Worm (Caenorhabditis elegans) whole organism, L1 larva: ENCODE measurements around the gene psf-1.

Source experiments
- C16A3.4 ChIP-seq: fragments of 150-350 bp; optimal IDR thresholded peaks from 2 replicates; lab custom pipeline; 2014; ENCODE audit warnings: missing biosample characterization, missing genetic modification characterization
- Y116A8C.19 ChIP-seq: sonication (generic microtip); optimal IDR thresholded peaks from 2 replicates; lab custom pipeline; 2016; ENCODE audit warnings: missing compliant biosample characterization, missing genetic modification characterization, borderline replicate concordance
- aha-1 ChIP-seq: fragments of 150-350 bp; optimal IDR thresholded peaks from 2 replicates; lab custom pipeline; 2014; ENCODE audit warnings: missing biosample characterization, missing genetic modification characterization
- blmp-1 ChIP-seq: fragments of 150-350 bp; optimal IDR thresholded peaks from 2 replicates; lab custom pipeline; 2014; ENCODE audit warnings: missing biosample characterization, missing genetic modification characterization
- ceh-82 ChIP-seq, 3 experiments: fragments of 150-350 bp in 1 of 3; sonication (generic microtip) in 2 of 3; optimal IDR thresholded peaks; 2 replicates each; lab custom pipeline; 2014 to 2017; ENCODE audit warnings: missing biosample characterization in 3 of 3, missing genetic modification characterization in 3 of 3
- efl-1 ChIP-seq, 4 experiments: fragments of 150-350 bp; optimal IDR thresholded peaks in 3 of 4; peaks in 1 of 4; 1 replicate in 1 of 4; 2 replicates in 3 of 4; lab custom pipeline; 2014; ENCODE audit warnings: missing biosample characterization in 2 of 4, missing genetic modification characterization in 2 of 4, missing genetic modification reagents in 2 of 4
- elt-3 ChIP-seq, 6 experiments: fragments of 150-350 bp in 1 of 6; sonication (generic microtip); optimal IDR thresholded peaks; 2 replicates each; lab custom pipeline; 2017 to 2018; ENCODE audit warnings: missing biosample characterization in 6 of 6, missing genetic modification characterization in 6 of 6, inconsistent platforms in 1 of 6
- fkh-8 ChIP-seq: sonication (generic microtip); optimal IDR thresholded peaks from 2 replicates; lab custom pipeline; 2016; ENCODE audit warnings: mild to moderate bottlenecking, missing genetic modification characterization, missing compliant biosample characterization
- fos-1 ChIP-seq: fragments of 150-350 bp; optimal IDR thresholded peaks from 2 replicates; lab custom pipeline; 2014; ENCODE audit warnings: missing biosample characterization, missing genetic modification characterization
- hlh-4 ChIP-seq: sonication (generic microtip); optimal IDR thresholded peaks from 2 replicates; lab custom pipeline; 2016; ENCODE audit warnings: mild to moderate bottlenecking, missing genetic modification characterization, missing compliant biosample characterization
- hpl-2 ChIP-seq: fragments of 150-350 bp; optimal IDR thresholded peaks from 2 replicates; lab custom pipeline; 2014; ENCODE audit warnings: missing biosample characterization, missing genetic modification reagents, missing genetic modification characterization
- lin-13 ChIP-seq: fragments of 150-350 bp; optimal IDR thresholded peaks from 2 replicates; lab custom pipeline; 2014; ENCODE audit warnings: missing biosample characterization, missing genetic modification reagents, missing genetic modification characterization
- lin-14 ChIP-seq: fragments of 200-800 bp; sonication (Bioruptor generic); optimal IDR thresholded peaks from 2 replicates; lab custom pipeline; 2018; ENCODE audit warnings: mild to moderate bottlenecking, missing genetic modification characterization, moderate library complexity, missing compliant biosample characterization
- lin-35 ChIP-seq, 2 experiments: fragments of 150-350 bp; optimal IDR thresholded peaks; 2 replicates each; lab custom pipeline; 2014; ENCODE audit warnings: missing biosample characterization in 2 of 2, missing genetic modification characterization in 2 of 2, missing genetic modification reagents in 2 of 2
- lin-39 ChIP-seq: fragments of 150-350 bp; optimal IDR thresholded peaks from 2 replicates; lab custom pipeline; 2014; ENCODE audit warnings: missing biosample characterization, missing genetic modification reagents, missing genetic modification characterization
- lsy-2 ChIP-seq, 2 experiments: fragments of 150-350 bp; optimal IDR thresholded peaks; 2 replicates each; lab custom pipeline; 2014; ENCODE audit warnings: missing biosample characterization in 2 of 2, missing genetic modification characterization in 2 of 2
- mdl-1 ChIP-seq, 2 experiments: fragments of 150-350 bp; optimal IDR thresholded peaks; 2 replicates each; lab custom pipeline; 2014 to 2017; ENCODE audit warnings: missing biosample characterization in 2 of 2, missing genetic modification characterization in 2 of 2, inconsistent platforms in 1 of 2
- nhr-11 ChIP-seq: fragments of 150-350 bp; optimal IDR thresholded peaks from 2 replicates; lab custom pipeline; 2014; ENCODE audit warnings: missing biosample characterization, missing genetic modification characterization
- nhr-19 ChIP-seq: fragments of 200-800 bp; sonication (Bioruptor generic); conservative IDR thresholded peaks from 2 replicates; pipeline ENCODE4 v1.3.6; 2022; ENCODE audit warnings: missing genetic modification characterization, missing compliant biosample characterization
- nhr-20 ChIP-seq: sonication (generic microtip); optimal IDR thresholded peaks from 2 replicates; lab custom pipeline; 2016; ENCODE audit warnings: mild to moderate bottlenecking, missing genetic modification characterization, missing compliant biosample characterization
- nhr-28 ChIP-seq: fragments of 150-350 bp; optimal IDR thresholded peaks from 2 replicates; lab custom pipeline; 2014; ENCODE audit warnings: missing biosample characterization, missing genetic modification characterization
- nhr-47 ChIP-seq: sonication (generic microtip); optimal IDR thresholded peaks from 2 replicates; lab custom pipeline; 2016; ENCODE audit warnings: mild to moderate bottlenecking, missing genetic modification characterization, moderate library complexity, missing compliant biosample characterization
- nhr-71 ChIP-seq: sonication (generic microtip); optimal IDR thresholded peaks from 2 replicates; lab custom pipeline; 2016; ENCODE audit warnings: mild to moderate bottlenecking, missing genetic modification characterization, moderate library complexity, missing compliant biosample characterization
- nhr-85 ChIP-seq: sonication (generic microtip); peaks from one replicate; lab custom pipeline; 2016; ENCODE audit warnings: missing genetic modification characterization, inconsistent platforms, missing compliant biosample characterization
- pag-3 ChIP-seq: sonication (generic microtip); optimal IDR thresholded peaks from 2 replicates; lab custom pipeline; 2017; ENCODE audit warnings: missing genetic modification characterization, mild to moderate bottlenecking, missing compliant biosample characterization, antibody characterized with exemption, borderline replicate concordance; ENCODE audit not compliant: insufficient read depth
- pax-3 ChIP-seq: fragments of 200-800 bp; sonication (Bioruptor generic); optimal IDR thresholded peaks from 2 replicates; lab custom pipeline; 2018; ENCODE audit warnings: mild to moderate bottlenecking, missing genetic modification characterization, moderate library complexity, missing compliant biosample characterization
- rnt-1 ChIP-seq: sonication (generic microtip); optimal IDR thresholded peaks from 2 replicates; lab custom pipeline; 2016; ENCODE audit warnings: mild to moderate bottlenecking, missing genetic modification characterization, moderate library complexity, missing compliant biosample characterization
- skn-1 ChIP-seq: fragments of 150-350 bp; optimal IDR thresholded peaks from 2 replicates; lab custom pipeline; 2014; ENCODE audit warnings: missing biosample characterization, missing genetic modification characterization
- swsn-7 ChIP-seq: sonication (generic microtip); optimal IDR thresholded peaks from 2 replicates; lab custom pipeline; 2016; ENCODE audit warnings: missing genetic modification characterization, missing compliant biosample characterization
- tbx-2 ChIP-seq: sonication (generic microtip); optimal IDR thresholded peaks from 2 replicates; lab custom pipeline; 2016; ENCODE audit warnings: missing genetic modification characterization, missing compliant biosample characterization
- tlp-1 ChIP-seq: fragments of 150-350 bp; optimal IDR thresholded peaks from 2 replicates; lab custom pipeline; 2014; ENCODE audit warnings: missing biosample characterization, missing genetic modification characterization
- unc-130 ChIP-seq: fragments of 150-350 bp; optimal IDR thresholded peaks from 2 replicates; lab custom pipeline; 2017; ENCODE audit warnings: missing biosample characterization, missing genetic modification characterization, inconsistent platforms
- unc-30 ChIP-seq: sonication (generic microtip); optimal IDR thresholded peaks from 2 replicates; lab custom pipeline; 2017; ENCODE audit warnings: missing biosample characterization, missing genetic modification characterization
- vab-15 ChIP-seq: sonication (generic microtip); optimal IDR thresholded peaks from 2 replicates; lab custom pipeline; 2017; ENCODE audit warnings: missing genotype, mild to moderate bottlenecking, missing genetic modification characterization, missing compliant biosample characterization
- zip-4 ChIP-seq: fragments of 200-800 bp; sonication (Bioruptor generic); optimal IDR thresholded peaks from 2 replicates; lab custom pipeline; 2018; ENCODE audit warnings: mild to moderate bottlenecking, missing genetic modification characterization, moderate library complexity, missing compliant biosample characterization
- ztf-11 ChIP-seq, 2 experiments: sonication (generic microtip); optimal IDR thresholded peaks; 2 replicates each; lab custom pipeline; 2016 to 2017; ENCODE audit warnings: missing genetic modification characterization in 2 of 2, missing biosample characterization in 1 of 2, missing compliant biosample characterization in 1 of 2

The psf-1 gene

ce11 chrII:10011733-10012132 lies 43.3 kb downstream of the psf-1 start (continued):
- TF ChIP-seq mdl-1 (tag; optimal IDR thresholded peaks at IDR 0.05; lab: Kevin White, UChicago) (no peak), tlp-1 (no peak), aha-1 (tag; lab: Kevin White, UChicago) (no peak), unc-30 (tag; lab: Kevin White, UChicago) (no peak), zip-4 (no peak), efl-1 (optimal IDR thresholded peaks at IDR 0.05; lab: Kevin White, UChicago) (no peak), efl-1 (GFP tag; optimal IDR thresholded peaks at IDR 0.05 in 1 of 2; lab: Kevin White, UChicago) (peak in 1 of 2 experiments; percentile 81), nhr-11 (tag; lab: Kevin White, UChicago) (no peak), rnt-1 (tag; lab: Kevin White, UChicago) (no peak)

ce11 chrII:10012490-10012889 lies 44.0 kb downstream of the psf-1 start:
- TF ChIP-seq blmp-1 (tag; lab: Kevin White, UChicago) (peak; percentile 13), rnt-1 (tag; lab: Kevin White, UChicago) (peak; percentile 27), unc-130 (tag; lab: Kevin White, UChicago) (peak; percentile 44), lin-39 (tag; lab: Kevin White, UChicago) (no peak), C16A3.4 (tag; lab: Kevin White, UChicago) (no peak), fos-1 (tag; lab: Kevin White, UChicago) (no peak), lsy-2 (tag; optimal IDR thresholded peaks at IDR 0.05; lab: Kevin White, UChicago) (peak in 1 of 2 experiments; percentile 36), nhr-71 (tag; lab: Kevin White, UChicago) (peak; percentile 18), lin-14 (peak; percentile 55), ztf-11 (tag; optimal IDR thresholded peaks at IDR 0.05; lab: Kevin White, UChicago) (no peak), nhr-85 (tag; lab: Kevin White, UChicago) (no peak), efl-1 (optimal IDR thresholded peaks at IDR 0.05; lab: Kevin White, UChicago) (no peak), efl-1 (GFP tag; optimal IDR thresholded peaks at IDR 0.05 in 1 of 2; lab: Kevin White, UChicago) (peak in 1 of 2 experiments; percentile 88)

- TF ChIP-seq efl-1 (optimal IDR thresholded peaks at IDR 0.05; lab: Kevin White, UChicago) = no peak
- peak in 1 of 2 experiments; percentile 92 for TF ChIP-seq efl-1 (GFP tag; optimal IDR thresholded peaks at IDR 0.05 in 1 of 2; lab: Kevin White, UChicago)
- TF ChIP-seq hpl-2 (GFP tag; lab: Kevin White, UChicago) = no peak
Observed at ce11 chrII:10014384-10014783, 45.9 kb downstream of the psf-1 start.

- TF ChIP-seq lin-13 (GFP tag; lab: Kevin White, UChicago) (no peak), mdl-1 (tag; optimal IDR thresholded peaks at IDR 0.05; lab: Kevin White, UChicago) (peak in 1 of 2 experiments; percentile 45), lin-39 (tag; lab: Kevin White, UChicago) (no peak), elt-3 (tag; optimal IDR thresholded peaks at IDR 0.05; lab: Kevin White, UChicago) (peak in 1 of 6 experiments; percentile 18), tbx-2 (tag; lab: Kevin White, UChicago) (peak; percentile 28), nhr-47 (peak; percentile 22), efl-1 (optimal IDR thresholded peaks at IDR 0.05; lab: Kevin White, UChicago) (no peak), efl-1 (GFP tag; optimal IDR thresholded peaks at IDR 0.05 in 1 of 2; lab: Kevin White, UChicago) (peak in 1 of 2 experiments; percentile 84), lsy-2 (tag; optimal IDR thresholded peaks at IDR 0.05; lab: Kevin White, UChicago) (peak in 1 of 2 experiments; percentile 19), swsn-7 (peak; percentile 28), Y116A8C.19 (no peak), nhr-71 (tag; lab: Kevin White, UChicago) (peak; percentile 45), ceh-82 (tag; optimal IDR thresholded peaks at IDR 0.05; lab: Kevin White, UChicago) (peak in 1 of 3 experiments; percentile 3), skn-1 (tag; lab: Kevin White, UChicago) (no peak), vab-15 (tag; lab: Kevin White, UChicago) (no peak), lin-14 (peak; percentile 74), nhr-20 (tag; lab: Kevin White, UChicago) (peak; percentile 44), lin-35 (GFP tag; optimal IDR thresholded peaks at IDR 0.05; lab: Kevin White, UChicago) (peak in 1 of 2 experiments; percentile 8), hlh-4 (tag; lab: Kevin White, UChicago) (no peak), fkh-8 (peak; percentile 83), fos-1 (tag; lab: Kevin White, UChicago) (no peak), unc-30 (tag; lab: Kevin White, UChicago) (no peak), nhr-28 (tag; lab: Kevin White, UChicago) (no peak), nhr-19 (peak; percentile 7), pax-3 (tag; lab: Kevin White, UChicago) (peak; percentile 11), pag-3 (tag; lab: Kevin White, UChicago) (peak; percentile 74)
Observed at ce11 chrII:10016013-10016412, 47.5 kb downstream of the psf-1 start, which contains the start of gene lec-2. Gene lec-2 (minus strand): TSS chrII:10016183.
